Worm (Caenorhabditis elegans) whole organism, early embryonic: ENCODE data around the gene C49C8.6.

Experiments
- B0310.2 ChIP-seq: sonication (generic microtip); optimal IDR thresholded peaks from 2 replicates; lab custom pipeline; 2016; ENCODE audit warnings: mild to moderate bottlenecking, missing genetic modification characterization, missing compliant biosample characterization
- F13C5.2 ChIP-seq: sonication (generic microtip); optimal IDR thresholded peaks from 2 replicates; lab custom pipeline; 2017; ENCODE audit warnings: mild to moderate bottlenecking, missing genetic modification characterization, inconsistent platforms, missing compliant biosample characterization
- aly-1 ChIP-seq: sonication (generic microtip); optimal IDR thresholded peaks from 2 replicates; lab custom pipeline; 2016; ENCODE audit warnings: missing genetic modification characterization, missing compliant biosample characterization
- ama-1 ChIP-seq: fragments of 150-350 bp; optimal IDR thresholded peaks from 2 replicates; lab custom pipeline; 2014
- ceh-13 ChIP-seq: fragments of 200-800 bp; sonication (Bioruptor generic); optimal IDR thresholded peaks from 2 replicates; lab custom pipeline; 2018; ENCODE audit warnings: mild to moderate bottlenecking, missing genetic modification characterization, missing compliant biosample characterization
- ceh-36 ChIP-seq: sonication (generic microtip); optimal IDR thresholded peaks from 2 replicates; lab custom pipeline; 2016; ENCODE audit warnings: missing genetic modification characterization, inconsistent platforms, missing compliant biosample characterization
- ets-7 ChIP-seq: sonication (generic microtip); optimal IDR thresholded peaks from 2 replicates; lab custom pipeline; 2016; ENCODE audit warnings: missing genotype, missing genetic modification characterization, missing compliant biosample characterization
- flt-1 ChIP-seq: fragments of 200-800 bp; sonication (Bioruptor generic); IDR thresholded peaks from 2 replicates; pipeline ENCODE4 v1.3.6; 2022; ENCODE audit warnings: missing genetic modification characterization, missing compliant biosample characterization
- hmbx-1 ChIP-seq: sonication (generic microtip); optimal IDR thresholded peaks from 2 replicates; lab custom pipeline; 2016; ENCODE audit warnings: mild to moderate bottlenecking, missing genetic modification characterization, missing compliant biosample characterization
- hmg-4 ChIP-seq: fragments of 200-800 bp; sonication (Bioruptor generic); optimal IDR thresholded peaks from 2 replicates; lab custom pipeline; 2018; ENCODE audit warnings: mild to moderate bottlenecking, missing genetic modification characterization, missing compliant biosample characterization
- hnd-1 ChIP-seq: sonication (generic microtip); optimal IDR thresholded peaks from 2 replicates; lab custom pipeline; 2016; ENCODE audit warnings: missing genetic modification characterization, missing compliant biosample characterization
- pes-1 ChIP-seq: fragments of 200-800 bp; sonication (Bioruptor generic); IDR thresholded peaks from 2 replicates; pipeline ENCODE4 v1.3.6; 2022; ENCODE audit warnings: missing genetic modification reagents, missing genetic modification characterization, missing compliant biosample characterization
- scrt-1 ChIP-seq: fragments of 200-800 bp; sonication (Bioruptor generic); IDR thresholded peaks from 2 replicates; pipeline ENCODE4 v1.3.6; 2022; ENCODE audit warnings: missing genetic modification characterization, missing compliant biosample characterization
- sea-1 ChIP-seq: fragments of 200-800 bp; sonication (Bioruptor generic); conservative IDR thresholded peaks from 2 replicates; pipeline ENCODE4 v1.3.6; 2022; ENCODE audit warnings: missing genetic modification characterization, missing compliant biosample characterization
- tbx-11 ChIP-seq: fragments of 200-800 bp; sonication (Bioruptor generic); IDR thresholded peaks from 2 replicates; pipeline ENCODE4 v1.3.6; 2022; ENCODE audit warnings: missing genetic modification characterization, missing compliant biosample characterization
- tbx-37 ChIP-seq: fragments of 200-800 bp; sonication (Bioruptor generic); conservative IDR thresholded peaks from 2 replicates; pipeline ENCODE4 v1.3.6; 2022; ENCODE audit warnings: missing genetic modification reagents, missing genetic modification characterization, missing compliant biosample characterization
- tra-4 ChIP-seq: sonication (generic microtip); optimal IDR thresholded peaks from 2 replicates; lab custom pipeline; 2017; ENCODE audit warnings: missing genetic modification characterization, missing compliant biosample characterization

C49C8.6 gene

DNA sequence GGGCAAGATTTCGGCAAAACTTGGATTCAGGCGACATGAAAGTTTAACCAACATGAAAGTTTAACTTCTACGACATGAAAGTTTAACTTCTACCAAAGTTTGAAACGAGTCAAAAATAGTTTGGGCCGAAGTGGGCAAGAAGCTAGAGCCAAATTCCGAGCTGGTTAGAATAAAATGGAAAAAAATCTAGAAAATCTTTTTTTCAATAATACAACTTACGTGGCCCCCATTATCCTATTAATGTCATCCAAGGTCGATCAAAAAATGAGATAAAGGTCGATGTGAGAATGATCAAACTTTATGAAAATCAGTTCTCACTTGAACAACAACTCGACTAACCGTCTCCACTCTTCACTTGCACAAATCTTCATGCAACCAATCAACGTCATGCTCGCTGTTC, 19.3 kb upstream of the C49C8.6 start, which contains the start of gene F08B4.8:
TSS of gene F08B4.8 (plus strand) at position 301 of the 400 bp plus-strand sequence.
- TF ChIP-seq sea-1 (GFP tag; lab: Robert Waterston, UW) (no peak), F13C5.2 (no peak), scrt-1 (GFP tag; lab: Robert Waterston, UW) (no peak), tbx-37 (no peak), flt-1 (GFP tag; lab: Robert Waterston, UW) (no peak), aly-1 (no peak), ets-7 (tag; lab: Kevin White, UChicago) (no peak), ceh-36 (tag; lab: Kevin White, UChicago) (no peak), tbx-11 (GFP tag; lab: Robert Waterston, UW) (no peak), pes-1 (no peak), ceh-13 (no peak), hnd-1 (tag; lab: Kevin White, UChicago) (no peak), B0310.2 (no peak), hmg-4 (GFP tag; lab: Kevin White, UChicago) (no peak), ama-1 (lab: Kevin White, UChicago) (no peak), tra-4 (no peak), hmbx-1 (tag; lab: Kevin White, UChicago) (no peak)

DNA sequence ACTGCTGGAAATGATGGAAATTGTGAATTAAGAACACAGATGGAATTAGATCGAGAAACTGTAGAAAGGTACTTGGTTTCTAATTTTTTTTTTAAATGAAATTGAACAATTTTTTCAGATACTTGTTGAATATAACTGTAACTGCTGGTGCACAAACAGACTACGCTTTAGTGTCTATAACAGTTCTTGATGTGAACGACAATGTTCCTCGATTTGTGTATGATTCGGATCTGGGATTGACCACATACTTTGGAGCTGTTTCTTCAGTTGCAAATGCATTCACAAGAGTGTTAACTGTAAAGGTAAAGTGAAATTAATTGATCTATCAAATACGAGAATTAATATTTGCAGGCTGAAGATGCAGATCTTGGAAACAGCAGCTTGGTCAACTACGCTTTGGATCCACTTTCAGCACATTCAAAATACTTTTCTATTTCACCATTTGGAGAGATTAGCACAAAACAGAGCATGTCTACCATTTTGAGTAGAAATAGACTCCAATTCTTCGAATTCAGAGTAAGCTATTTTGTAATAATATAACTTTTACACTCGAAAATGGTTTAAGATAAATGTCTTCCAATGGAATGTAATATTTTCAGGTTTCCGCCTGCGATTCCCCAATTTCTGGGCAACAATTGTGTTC, 15.8 kb upstream of the C49C8.6 start:
- TF ChIP-seq sea-1 (GFP tag; lab: Robert Waterston, UW) (no peak), scrt-1 (GFP tag; lab: Robert Waterston, UW) (no peak), flt-1 (GFP tag; lab: Robert Waterston, UW) (no peak), hnd-1 (tag; lab: Kevin White, UChicago) (no peak), ets-7 (tag; lab: Kevin White, UChicago) (no peak), ama-1 (lab: Kevin White, UChicago) (no peak), hmbx-1 (tag; lab: Kevin White, UChicago) (no peak), pes-1 (no peak), ceh-13 (no peak), B0310.2 (no peak), tbx-37 (no peak), ceh-36 (tag; lab: Kevin White, UChicago) (no peak), tra-4 (no peak), aly-1 (no peak), tbx-11 (GFP tag; lab: Robert Waterston, UW) (no peak), F13C5.2 (no peak), hmg-4 (GFP tag; lab: Kevin White, UChicago) (no peak)

DNA sequence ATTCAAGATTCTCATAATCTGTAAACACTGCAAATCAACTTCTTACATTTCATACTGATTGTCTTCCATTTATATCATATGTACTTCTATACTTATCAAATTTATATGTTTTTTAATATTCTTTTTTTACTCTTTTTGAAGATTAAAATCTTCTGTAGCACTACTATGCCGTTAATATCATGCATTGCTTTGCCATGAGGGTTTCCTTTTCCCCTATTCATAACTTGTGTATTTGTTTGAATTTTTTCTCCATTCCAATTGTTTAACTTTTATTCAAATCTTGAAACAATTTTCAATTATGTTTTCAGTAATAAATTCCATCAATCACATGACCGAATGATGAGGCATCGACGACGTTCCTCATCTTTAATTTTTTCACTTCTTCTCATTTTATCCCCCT, 10.6 kb upstream of the C49C8.6 start, which contains the start of gene cdh-5:
TSS of gene cdh-5 (plus strand) at position 301 of the 400 bp plus-strand sequence.
- no peak for TF ChIP-seq B0310.2
- no peak for TF ChIP-seq hmbx-1 (tag; lab: Kevin White, UChicago)
- TF ChIP-seq flt-1 (GFP tag; lab: Robert Waterston, UW): no peak
- TF ChIP-seq ceh-36 (tag; lab: Kevin White, UChicago): no peak
- no peak for TF ChIP-seq F13C5.2
- no peak for TF ChIP-seq scrt-1 (GFP tag; lab: Robert Waterston, UW)
- no peak for TF ChIP-seq tra-4
- no peak for TF ChIP-seq hnd-1 (tag; lab: Kevin White, UChicago)
- no peak for TF ChIP-seq tbx-11 (GFP tag; lab: Robert Waterston, UW)
- TF ChIP-seq pes-1: no peak
- no peak for TF ChIP-seq hmg-4 (GFP tag; lab: Kevin White, UChicago)
- TF ChIP-seq sea-1 (GFP tag; lab: Robert Waterston, UW): no peak
- no peak for TF ChIP-seq tbx-37
- TF ChIP-seq ets-7 (tag; lab: Kevin White, UChicago): no peak
- TF ChIP-seq aly-1: no peak
- no peak for TF ChIP-seq ama-1 (lab: Kevin White, UChicago)
- no peak for TF ChIP-seq ceh-13

DNA sequence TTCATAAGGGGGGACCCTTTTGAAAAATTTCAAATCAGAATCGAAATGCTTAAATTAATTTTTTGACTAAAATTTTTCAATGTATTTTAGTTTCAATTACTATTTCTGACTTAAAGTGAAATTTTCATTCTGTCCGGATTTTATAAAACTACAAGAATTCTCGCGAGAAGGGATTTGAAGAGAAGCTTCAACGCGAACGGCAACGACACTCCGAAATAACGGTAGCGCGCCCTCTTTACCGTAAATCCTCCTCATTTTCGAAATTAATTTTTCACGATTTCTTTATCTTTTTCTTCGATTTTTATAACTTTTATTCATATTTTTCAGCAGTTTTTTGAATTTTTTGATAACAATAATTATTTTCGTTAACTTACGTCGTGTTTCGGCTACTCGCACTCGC, 7.8 kb upstream of the C49C8.6 start:
- TF ChIP-seq F13C5.2: no peak
- no peak for TF ChIP-seq hnd-1 (tag; lab: Kevin White, UChicago)
- no peak for TF ChIP-seq scrt-1 (GFP tag; lab: Robert Waterston, UW)
- TF ChIP-seq ets-7 (tag; lab: Kevin White, UChicago): no peak
- TF ChIP-seq sea-1 (GFP tag; lab: Robert Waterston, UW): no peak
- TF ChIP-seq ama-1 (lab: Kevin White, UChicago): no peak
- TF ChIP-seq tbx-37: no peak
- TF ChIP-seq B0310.2: no peak
- no peak for TF ChIP-seq aly-1
- no peak for TF ChIP-seq hmbx-1 (tag; lab: Kevin White, UChicago)
- TF ChIP-seq flt-1 (GFP tag; lab: Robert Waterston, UW): no peak
- no peak for TF ChIP-seq pes-1
- TF ChIP-seq ceh-13: no peak

DNA sequence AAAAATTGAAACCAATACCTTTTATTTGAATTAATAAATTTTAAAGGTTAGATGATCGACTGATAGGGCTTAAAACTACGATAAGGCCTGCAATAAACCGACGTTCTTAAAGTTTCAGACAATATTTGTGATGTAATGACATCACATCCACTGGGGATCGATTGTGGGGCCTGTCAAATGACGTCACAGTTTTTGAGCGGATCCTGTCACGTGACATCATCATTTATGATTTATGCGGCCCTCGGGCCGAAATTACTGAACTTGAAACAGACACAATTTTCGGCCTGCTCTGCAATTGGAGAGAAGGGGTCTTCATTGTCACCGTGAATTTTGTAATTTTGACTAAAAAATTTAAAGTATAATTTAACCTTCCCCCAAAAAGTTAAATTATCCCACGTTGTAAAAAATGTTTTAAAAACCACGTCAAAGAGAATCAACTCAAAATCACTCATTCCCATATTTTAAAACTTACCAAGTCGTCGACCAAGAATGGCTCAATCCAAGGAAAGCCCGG, 3.9 kb downstream of the C49C8.6 start, which contains the start of gene C49C8.1:
TSS of gene C49C8.1 (plus strand) at position 464 of the 514 bp plus-strand sequence.
- TF ChIP-seq tra-4: no peak
- TF ChIP-seq tbx-37: no peak
- no peak for TF ChIP-seq ceh-13
- no peak for TF ChIP-seq scrt-1 (GFP tag; lab: Robert Waterston, UW)
- no peak for TF ChIP-seq tbx-11 (GFP tag; lab: Robert Waterston, UW)

DNA sequence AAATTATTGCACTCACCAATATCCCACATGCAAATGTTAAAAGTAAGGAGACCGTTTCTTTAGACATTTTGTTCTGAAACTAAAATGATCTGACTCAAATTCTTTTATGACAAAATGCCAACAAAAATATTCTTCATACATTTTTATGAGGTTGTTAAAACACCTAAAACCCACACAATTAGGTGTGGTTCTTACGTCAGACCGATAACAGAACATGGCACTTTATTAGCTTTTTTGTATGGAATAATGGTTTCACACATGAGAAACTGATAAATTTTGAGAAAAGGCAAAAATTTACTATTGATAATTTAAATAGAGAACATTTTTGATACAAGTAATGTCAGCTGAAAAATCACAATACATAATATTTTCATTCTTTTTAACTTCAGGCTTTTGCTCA, 4.4 kb downstream of the C49C8.6 start, which contains the start of gene C49C8.5:
TSS of gene C49C8.5 (minus strand) at position 73 of the 400 bp plus-strand sequence.
- TF ChIP-seq scrt-1 (GFP tag; lab: Robert Waterston, UW) (no peak), tbx-37 (no peak), hmg-4 (GFP tag; lab: Kevin White, UChicago) (no peak), ceh-36 (tag; lab: Kevin White, UChicago) (no peak), hmbx-1 (tag; lab: Kevin White, UChicago) (no peak), ceh-13 (no peak), ama-1 (lab: Kevin White, UChicago) (no peak), ets-7 (tag; lab: Kevin White, UChicago) (no peak)

DNA sequence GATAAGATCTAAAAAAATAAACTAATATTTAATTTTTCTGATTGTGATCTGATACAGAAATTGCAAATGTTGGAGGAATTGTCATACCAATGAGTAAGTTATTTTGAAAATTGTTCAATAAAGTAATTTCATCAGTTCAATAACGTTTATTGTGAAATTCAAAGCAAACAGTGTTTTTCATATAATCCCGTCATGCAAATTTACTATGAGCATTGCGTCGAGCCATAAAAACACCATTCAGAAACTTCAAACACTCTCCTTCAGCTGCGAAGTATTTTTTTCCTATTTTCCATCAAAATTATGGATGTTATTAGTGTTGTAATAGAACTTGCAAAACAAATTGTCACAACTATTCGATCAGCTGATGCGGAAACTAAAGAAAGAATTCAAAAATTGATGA, 6.2 kb downstream of the C49C8.6 start, which contains the start of gene C49C8.8:
TSS of gene C49C8.8 (plus strand) at position 301 of the 400 bp plus-strand sequence.
- TF ChIP-seq ama-1 (lab: Kevin White, UChicago) (no peak), tra-4 (no peak), B0310.2 (no peak), ceh-13 (no peak), F13C5.2 (no peak), pes-1 (no peak), flt-1 (GFP tag; lab: Robert Waterston, UW) (no peak)
